Worm (Caenorhabditis elegans): Measurements from ENCODE around the gene clec-20.

DNA sequence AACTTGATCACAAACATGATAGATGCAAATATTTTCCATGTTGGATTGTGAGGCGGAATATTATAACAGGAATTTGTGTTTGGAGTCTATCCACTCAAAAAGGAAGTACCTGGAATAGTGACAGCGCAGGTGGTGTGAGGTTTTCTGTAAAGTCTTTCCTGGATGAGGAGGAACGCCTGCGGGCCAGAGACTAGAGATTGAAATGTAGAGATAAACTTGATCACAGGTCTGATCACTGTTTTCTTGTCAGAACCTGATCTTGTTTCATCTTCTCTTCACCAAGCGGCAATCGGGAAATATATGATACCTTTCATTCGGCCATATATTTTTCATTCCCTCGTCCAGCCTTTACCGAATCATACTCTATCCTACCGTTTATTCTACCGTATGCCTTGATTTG, 8.7 kb downstream of the clec-20 start, which contains the start of gene T07H3.8:
- TF ChIP-seq fos-1 (tag; optimal IDR thresholded peaks at IDR 0.05) (no peak), daf-16 (GFP tag; optimal IDR thresholded peaks at IDR 0.05) (no peak), daf-16 (tag; optimal IDR thresholded peaks at IDR 0.05) (no peak), dmd-6 (GFP tag; IDR thresholded peaks at IDR 0.05) (no peak), snpc-1.2 (GFP tag; IDR thresholded peaks at IDR 0.05) (no peak), aly-2 (tag; optimal IDR thresholded peaks at IDR 0.05) (no peak), egl-27 (tag; optimal IDR thresholded peaks at IDR 0.05) (no peak)

Data from whole organism, L4 larva.